Worm (Caenorhabditis elegans) whole organism, L2 larva: ENCODE results near the gene icd-1.
A peak's percentile ranks its signal among the peaks of the same experiment; 100 is the strongest.

ENCODE experiments used
- C34F6.9 ChIP-seq: fragments of 150-350 bp; optimal IDR thresholded peaks from 2 replicates; lab custom pipeline; 2014; ENCODE audit warnings: missing biosample characterization, missing genetic modification characterization
- F13H6.1 ChIP-seq: sonication (generic microtip); optimal IDR thresholded peaks from 2 replicates; lab custom pipeline; 2016; ENCODE audit warnings: missing genetic modification characterization, missing compliant biosample characterization
- R02D3.7 ChIP-seq: fragments of 150-350 bp; optimal IDR thresholded peaks from 2 replicates; lab custom pipeline; 2014; ENCODE audit warnings: missing biosample characterization, missing genetic modification characterization
- Y55F3AM.14 ChIP-seq: fragments of 200-800 bp; sonication (Bioruptor generic); optimal IDR thresholded peaks from 2 replicates; lab custom pipeline; 2018; ENCODE audit warnings: mild to moderate bottlenecking, missing genetic modification characterization, missing compliant biosample characterization
- alr-1 ChIP-seq: fragments of 150-350 bp; optimal IDR thresholded peaks from 2 replicates; lab custom pipeline; 2014; ENCODE audit warnings: missing biosample characterization, missing genetic modification characterization
- aly-2 ChIP-seq: fragments of 150-350 bp; optimal IDR thresholded peaks from 2 replicates; lab custom pipeline; 2014; ENCODE audit warnings: missing biosample characterization, missing genetic modification characterization
- ama-1 ChIP-seq: fragments of 150-350 bp; optimal IDR thresholded peaks from 2 replicates; lab custom pipeline; 2018; ENCODE audit warnings: inconsistent platforms
- blmp-1 ChIP-seq: sonication (generic microtip); optimal IDR thresholded peaks from 2 replicates; lab custom pipeline; 2017; ENCODE audit warnings: missing genetic modification characterization, mild to moderate bottlenecking, missing compliant biosample characterization, antibody characterized with exemption, moderate library complexity; ENCODE audit not compliant: insufficient read depth
- ceh-82 ChIP-seq: fragments of 150-350 bp; optimal IDR thresholded peaks from 2 replicates; lab custom pipeline; 2014; ENCODE audit warnings: missing biosample characterization, missing genetic modification characterization
- dmd-4 ChIP-seq: sonication (generic microtip); optimal IDR thresholded peaks from 2 replicates; lab custom pipeline; 2017; ENCODE audit warnings: missing biosample characterization, missing genetic modification characterization
- egl-27 ChIP-seq: sonication (generic microtip); optimal IDR thresholded peaks from 3 replicates; lab custom pipeline; 2017; ENCODE audit warnings: missing biosample characterization, missing genetic modification reagents, missing genetic modification characterization
- elt-1 ChIP-seq: fragments of 150-350 bp; optimal IDR thresholded peaks from 2 replicates; lab custom pipeline; 2014; ENCODE audit warnings: missing biosample characterization, missing genetic modification characterization
- elt-3 ChIP-seq: sonication (generic microtip); optimal IDR thresholded peaks from 2 replicates; lab custom pipeline; 2017; ENCODE audit warnings: missing biosample characterization, missing genetic modification characterization
- fos-1 ChIP-seq: fragments of 150-350 bp; optimal IDR thresholded peaks from 2 replicates; lab custom pipeline; 2014; ENCODE audit warnings: missing biosample characterization, missing genetic modification characterization
- lin-11 ChIP-seq: fragments of 150-350 bp; sonication (generic microtip); optimal IDR thresholded peaks from 2 replicates; lab custom pipeline; 2014; ENCODE audit warnings: missing biosample characterization, missing genetic modification characterization, inconsistent platforms, mixed read lengths
- lin-13 ChIP-seq: fragments of 150-350 bp; optimal IDR thresholded peaks from 2 replicates; lab custom pipeline; 2014; ENCODE audit warnings: missing biosample characterization, missing genetic modification reagents, missing genetic modification characterization
- lsy-2 ChIP-seq, 2 experiments: fragments of 150-350 bp in 1 of 2; sonication (generic microtip) in 1 of 2; optimal IDR thresholded peaks; 2 replicates each; lab custom pipeline; 2014 to 2017; ENCODE audit warnings: missing biosample characterization in 2 of 2, missing genetic modification characterization in 2 of 2
- mdl-1 ChIP-seq, 2 experiments: fragments of 150-350 bp in 1 of 2; sonication (generic microtip) in 1 of 2; optimal IDR thresholded peaks; 2 replicates each; lab custom pipeline; 2017; ENCODE audit warnings: missing biosample characterization in 2 of 2, missing genetic modification characterization in 2 of 2
- nhr-10 ChIP-seq: sonication (generic microtip); optimal IDR thresholded peaks from 2 replicates; lab custom pipeline; 2017; ENCODE audit warnings: missing biosample characterization, missing genetic modification characterization
- nhr-11 ChIP-seq: fragments of 150-350 bp; optimal IDR thresholded peaks from 2 replicates; lab custom pipeline; 2014; ENCODE audit warnings: missing biosample characterization, missing genetic modification characterization
- nhr-12 ChIP-seq: fragments of 150-350 bp; optimal IDR thresholded peaks from 2 replicates; lab custom pipeline; 2014; ENCODE audit warnings: missing biosample characterization, missing genetic modification characterization
- nhr-21 ChIP-seq: fragments of 150-350 bp; optimal IDR thresholded peaks from 2 replicates; lab custom pipeline; 2014; ENCODE audit warnings: missing biosample characterization, missing genetic modification characterization
- nhr-23 ChIP-seq: fragments of 150-350 bp; optimal IDR thresholded peaks from 2 replicates; lab custom pipeline; 2014; ENCODE audit warnings: missing biosample characterization, missing genetic modification reagents, missing genetic modification characterization
- nhr-25 ChIP-seq: fragments of 150-350 bp; sonication (generic microtip); optimal IDR thresholded peaks from 3 replicates; lab custom pipeline; 2014; ENCODE audit warnings: missing biosample characterization, missing genetic modification characterization
- nhr-77 ChIP-seq: fragments of 150-350 bp; optimal IDR thresholded peaks from 2 replicates; lab custom pipeline; 2014; ENCODE audit warnings: missing biosample characterization, missing genetic modification characterization
- skn-1 ChIP-seq: sonication (generic microtip); optimal IDR thresholded peaks from 2 replicates; lab custom pipeline; 2017; ENCODE audit warnings: missing biosample characterization, missing genetic modification characterization
- sma-3 ChIP-seq: sonication (generic microtip); optimal IDR thresholded peaks from 2 replicates; lab custom pipeline; 2016; ENCODE audit warnings: missing genetic modification reagents, missing genetic modification characterization, missing compliant biosample characterization
- sma-9 ChIP-seq, 2 experiments: fragments of 150-350 bp in 1 of 2; sonication (generic microtip) in 1 of 2; optimal IDR thresholded peaks; 2 replicates each; lab custom pipeline; 2014 to 2016; ENCODE audit warnings: missing genetic modification characterization in 2 of 2, mild to moderate bottlenecking in 1 of 2, missing biosample characterization in 1 of 2, missing compliant biosample characterization in 1 of 2, missing genetic modification reagents in 1 of 2, moderate library complexity in 1 of 2
- unc-39 ChIP-seq: fragments of 150-350 bp; optimal IDR thresholded peaks from 2 replicates; lab custom pipeline; 2014; ENCODE audit warnings: missing biosample characterization, missing genetic modification characterization
- unc-55 ChIP-seq: fragments of 150-350 bp; sonication (generic microtip); optimal IDR thresholded peaks from 3 replicates; lab custom pipeline; 2014; ENCODE audit warnings: missing biosample characterization, missing genetic modification reagents, missing genetic modification characterization
- ztf-11 ChIP-seq: sonication (generic microtip); optimal IDR thresholded peaks from 2 replicates; lab custom pipeline; 2017; ENCODE audit warnings: missing biosample characterization, missing genetic modification characterization
- ztf-4 ChIP-seq: fragments of 150-350 bp; optimal IDR thresholded peaks from 2 replicates; lab custom pipeline; 2014; ENCODE audit warnings: missing biosample characterization, missing genetic modification characterization

icd-1 gene

ce11 chrII:6625302-6625701 lies 36.8 kb upstream of the icd-1 start, which contains the start of gene F54H5.14:
Gene F54H5.14, minus strand, starts transcription at chrII:6625402.
- TF ChIP-seq R02D3.7 (tag; lab: Kevin White, UChicago) (no peak), elt-3 (tag; lab: Kevin White, UChicago) (no peak), aly-2 (tag; lab: Kevin White, UChicago) (no peak), C34F6.9 (tag; lab: Kevin White, UChicago) (no peak), nhr-10 (tag; lab: Kevin White, UChicago) (no peak), ztf-11 (tag; lab: Kevin White, UChicago) (no peak), fos-1 (peak; percentile 0)
- TF ChIP-seq, all 48 proteins: peak for 1

ce11 chrII:6621886-6622285 lies 33.4 kb upstream of the icd-1 start, which contains the start of gene F54H5.3:
Gene F54H5.3, plus strand, starts transcription at chrII:6622186.
- TF ChIP-seq F13H6.1 (no peak), sma-9 (GFP tag; optimal IDR thresholded peaks at IDR 0.05; lab: Kevin White, UChicago) (no peak), sma-9 (tag; optimal IDR thresholded peaks at IDR 0.05; lab: Kevin White, UChicago) (no peak), elt-3 (tag; lab: Kevin White, UChicago) (no peak), mdl-1 (tag; optimal IDR thresholded peaks at IDR 0.05; lab: Kevin White, UChicago) (no peak), nhr-77 (tag; lab: Kevin White, UChicago) (no peak), aly-2 (tag; lab: Kevin White, UChicago) (no peak), nhr-11 (tag; lab: Kevin White, UChicago) (no peak), ceh-82 (tag; lab: Kevin White, UChicago) (no peak), skn-1 (no peak)

- no peak for TF ChIP-seq dmd-4 (tag; lab: Kevin White, UChicago)
- no peak for TF ChIP-seq Y55F3AM.14 (GFP tag; lab: Kevin White, UChicago)
- no peak for TF ChIP-seq ztf-4 (tag; lab: Kevin White, UChicago)
- peak; percentile 6 for TF ChIP-seq nhr-21
- TF ChIP-seq lin-11 (tag; lab: Kevin White, UChicago): no peak
- TF ChIP-seq elt-1 (tag; lab: Kevin White, UChicago): no peak
- peak; percentile 7 for TF ChIP-seq blmp-1 (tag; lab: Kevin White, UChicago)
- no peak for TF ChIP-seq lsy-2 (tag; optimal IDR thresholded peaks at IDR 0.05; lab: Kevin White, UChicago)
- TF ChIP-seq egl-27: no peak
- no peak for TF ChIP-seq ama-1 (lab: Kevin White, UChicago)
- TF ChIP-seq nhr-25 (tag; lab: Kevin White, UChicago): peak; percentile 53
- TF ChIP-seq unc-55 (GFP tag; lab: Kevin White, UChicago): no peak
- TF ChIP-seq sma-9 (GFP tag; optimal IDR thresholded peaks at IDR 0.05; lab: Kevin White, UChicago): peak; percentile 22
- no peak for TF ChIP-seq sma-9 (tag; optimal IDR thresholded peaks at IDR 0.05; lab: Kevin White, UChicago)
- TF ChIP-seq lin-13 (GFP tag; lab: Kevin White, UChicago): no peak
- TF ChIP-seq ztf-11 (tag; lab: Kevin White, UChicago): no peak
- TF ChIP-seq nhr-12 (tag; lab: Kevin White, UChicago): no peak
- no peak for TF ChIP-seq F13H6.1
- no peak for TF ChIP-seq elt-3 (tag; lab: Kevin White, UChicago)
- no peak for TF ChIP-seq unc-39 (tag; lab: Kevin White, UChicago)
- no peak for TF ChIP-seq R02D3.7 (tag; lab: Kevin White, UChicago)
- TF ChIP-seq alr-1 (tag; lab: Kevin White, UChicago): no peak
- peak; percentile 14 for TF ChIP-seq sma-3
Measured at ce11 chrII:6619007-6619406, 30.6 kb upstream of the icd-1 start.

- no peak for TF ChIP-seq egl-27
- TF ChIP-seq blmp-1 (tag; lab: Kevin White, UChicago): peak; percentile 1
Measured at ce11 chrII:6616770-6617169, 28.3 kb upstream of the icd-1 start, which contains the start of gene klf-3. Gene klf-3, plus strand, starts transcription at chrII:6616878.

ce11 chrII:6616135-6616534 lies 27.7 kb upstream of the icd-1 start:
- TF ChIP-seq nhr-10 (tag; lab: Kevin White, UChicago) (no peak), sma-9 (GFP tag; optimal IDR thresholded peaks at IDR 0.05; lab: Kevin White, UChicago) (peak; percentile 38), sma-9 (tag; optimal IDR thresholded peaks at IDR 0.05; lab: Kevin White, UChicago) (no peak), nhr-12 (tag; lab: Kevin White, UChicago) (no peak), nhr-23 (no peak), fos-1 (peak; percentile 85), F13H6.1 (no peak)
